Fruit fly (Drosophila melanogaster) whole organism, embryonic: ENCODE data around the gene CG6660.
A peak's percentile ranks its signal among the peaks of the same experiment; 100 is the strongest.

ENCODE experiments used
- Abd-B ChIP-seq: fragments of 200-800 bp; sonication (Bioruptor generic); optimal IDR thresholded peaks from 2 replicates; lab custom pipeline; 2018; ENCODE audit warnings: missing biosample characterization, mild to moderate bottlenecking, missing genetic modification characterization, moderate library complexity
- Blimp-1 ChIP-seq: fragments of 200-800 bp; sonication (Bioruptor generic); optimal IDR thresholded peaks from 3 replicates; lab custom pipeline; 2018; ENCODE audit warnings: missing biosample characterization, missing genetic modification characterization, mild to moderate bottlenecking, moderate library complexity, missing genetic modification reagents
- CG10209 ChIP-seq: fragments of 200-800 bp; sonication (Bioruptor generic); optimal IDR thresholded peaks from 3 replicates; lab custom pipeline; 2017; ENCODE audit warnings: missing biosample characterization, mild to moderate bottlenecking, missing genetic modification characterization, missing genetic modification reagents
- CG12219 ChIP-seq: fragments of 200-800 bp; sonication (Bioruptor generic); optimal IDR thresholded peaks from 3 replicates; lab custom pipeline; 2018; ENCODE audit warnings: missing biosample characterization, mild to moderate bottlenecking, missing genetic modification characterization
- CG12391 ChIP-seq: fragments of 200-800 bp; sonication (Bioruptor generic); optimal IDR thresholded peaks from 3 replicates; lab custom pipeline; 2018; ENCODE audit warnings: missing biosample characterization, mild to moderate bottlenecking, missing genetic modification characterization, moderate library complexity
- CG14050 ChIP-seq: fragments of 200-800 bp; sonication (Bioruptor generic); IDR thresholded peaks from 3 replicates; pipeline ENCODE4 v1.3.6; 2022; ENCODE audit warnings: missing biosample characterization, missing genetic modification characterization
- CG15269 ChIP-seq: fragments of 200-800 bp; sonication (Bioruptor generic); optimal IDR thresholded peaks from 2 replicates; lab custom pipeline; 2018; ENCODE audit warnings: missing biosample characterization, mild to moderate bottlenecking, missing genetic modification characterization, moderate library complexity
- CG15696 ChIP-seq: fragments of 200-800 bp; sonication (Bioruptor generic); optimal IDR thresholded peaks from 2 replicates; lab custom pipeline; 2019; ENCODE audit warnings: missing biosample characterization, mild to moderate bottlenecking, missing genetic modification characterization, moderate library complexity
- CG18011 ChIP-seq: fragments of 200-800 bp; sonication (Bioruptor generic); optimal IDR thresholded peaks from 2 replicates; lab custom pipeline; 2017; ENCODE audit warnings: missing biosample characterization, missing genetic modification characterization, mild to moderate bottlenecking, moderate library complexity, missing genotype
- CG18476 ChIP-seq: fragments of 200-800 bp; sonication (Bioruptor generic); optimal IDR thresholded peaks from 2 replicates; lab custom pipeline; 2016; ENCODE audit warnings: missing biosample characterization, mild to moderate bottlenecking, missing genetic modification characterization
- CG2202 ChIP-seq: fragments of 200-800 bp; sonication (Bioruptor generic); optimal IDR thresholded peaks from 2 replicates; lab custom pipeline; 2018; ENCODE audit warnings: missing biosample characterization, mild to moderate bottlenecking, missing genetic modification characterization
- CG2889 ChIP-seq: fragments of 200-800 bp; sonication (Bioruptor generic); IDR thresholded peaks from 3 replicates; pipeline ENCODE4 v1.3.6; 2022; ENCODE audit warnings: missing biosample characterization, missing genetic modification characterization
- CG34422 ChIP-seq: fragments of 200-800 bp; sonication (Bioruptor generic); IDR thresholded peaks from 3 replicates; pipeline ENCODE4 v1.3.6; 2022; ENCODE audit warnings: missing biosample characterization, missing genetic modification characterization
- CG5953 ChIP-seq: fragments of 200-800 bp; sonication (Bioruptor generic); IDR thresholded peaks from 2 replicates; pipeline ENCODE4 v1.3.6; 2022; ENCODE audit warnings: missing biosample characterization, missing genetic modification characterization
- CG8290 ChIP-seq, 3 experiments: fragments of 200-800 bp; sonication (Bioruptor generic); optimal IDR thresholded peaks; 2 replicates each; lab custom pipeline; 2016 to 2019; ENCODE audit warnings: missing biosample characterization in 3 of 3, missing genetic modification characterization in 3 of 3, mild to moderate bottlenecking in 2 of 3, moderate library complexity in 1 of 3
- CG9797 ChIP-seq: fragments of 200-800 bp; sonication (Bioruptor generic); optimal IDR thresholded peaks from 3 replicates; lab custom pipeline; 2018; ENCODE audit warnings: missing biosample characterization, mild to moderate bottlenecking, missing genetic modification characterization
- CG9932 ChIP-seq: fragments of 200-800 bp; sonication (Bioruptor generic); IDR thresholded peaks from 2 replicates; pipeline ENCODE4 v1.3.6; 2022; ENCODE audit warnings: missing biosample characterization, missing genetic modification characterization
- D19A ChIP-seq: fragments of 200-800 bp; optimal IDR thresholded peaks from 3 replicates; lab custom pipeline; 2019; ENCODE audit warnings: missing biosample characterization, mild to moderate bottlenecking, missing genetic modification characterization, moderate library complexity
- Dfd ChIP-seq, 2 experiments: fragments of >200 bp; optimal IDR thresholded peaks; 2 replicates each; lab custom pipeline; 2017; ENCODE audit warnings: missing biosample characterization in 2 of 2, missing genetic modification characterization in 2 of 2
- Drgx ChIP-seq: fragments of 200-800 bp; sonication (Bioruptor generic); IDR thresholded peaks from 2 replicates; pipeline ENCODE4 v1.3.6; 2022; ENCODE audit warnings: missing biosample characterization, missing genetic modification characterization
- Fer3 ChIP-seq: fragments of 200-800 bp; sonication (Bioruptor generic); optimal IDR thresholded peaks from 2 replicates; lab custom pipeline; 2018; ENCODE audit warnings: missing biosample characterization, mild to moderate bottlenecking, missing genetic modification characterization, moderate library complexity
- Gsc ChIP-seq: fragments of 200-800 bp; sonication (Bioruptor generic); IDR thresholded peaks from 2 replicates; pipeline ENCODE4 v1.3.6; 2022; ENCODE audit warnings: missing biosample characterization, missing genetic modification characterization
- HHEX ChIP-seq: fragments of 200-800 bp; sonication (Bioruptor generic); optimal IDR thresholded peaks from 3 replicates; lab custom pipeline; 2017; ENCODE audit warnings: missing biosample characterization, mild to moderate bottlenecking, missing genetic modification characterization, missing genetic modification reagents
- HLH3B ChIP-seq: fragments of 200-800 bp; sonication (Bioruptor generic); IDR thresholded peaks from 2 replicates; pipeline ENCODE4 v1.3.6; 2022; ENCODE audit warnings: missing biosample characterization, missing genetic modification characterization
- MESR4 ChIP-seq: fragments of 200-800 bp; sonication (Bioruptor generic); optimal IDR thresholded peaks from 2 replicates; lab custom pipeline; 2018; ENCODE audit warnings: missing biosample characterization, mild to moderate bottlenecking, missing genetic modification characterization, moderate library complexity
- NK7.1 ChIP-seq: fragments of 200-800 bp; sonication (Bioruptor generic); optimal IDR thresholded peaks from 3 replicates; lab custom pipeline; 2016; ENCODE audit warnings: missing biosample characterization, missing genetic modification characterization
- Ssrp ChIP-seq: fragments of 200-800 bp; sonication (Bioruptor generic); optimal IDR thresholded peaks from 2 replicates; lab custom pipeline; 2018; ENCODE audit warnings: missing biosample characterization, mild to moderate bottlenecking, missing genetic modification characterization, moderate library complexity
- Stat92E ChIP-seq, 3 experiments: fragments of >200 bp in 2 of 3; fragments of 200-800 bp in 1 of 3; sonication (Bioruptor generic) in 1 of 3; optimal IDR thresholded peaks; 2 replicates each; lab custom pipeline; 2017 to 2019; ENCODE audit warnings: missing biosample characterization in 3 of 3, missing genetic modification characterization in 3 of 3, mild to moderate bottlenecking in 1 of 3, moderate library complexity in 1 of 3
- Xrp1 ChIP-seq: fragments of 200-800 bp; sonication (Bioruptor generic); IDR thresholded peaks from 2 replicates; pipeline ENCODE4 v1.3.6; 2022; ENCODE audit warnings: missing biosample characterization, missing genetic modification characterization
- ab ChIP-seq: fragments of 200-800 bp; sonication (Bioruptor generic); optimal IDR thresholded peaks from 2 replicates; lab custom pipeline; 2016; ENCODE audit warnings: missing biosample characterization, missing genetic modification characterization
- ase ChIP-seq: fragments of 200-800 bp; sonication (Bioruptor generic); IDR thresholded peaks from 3 replicates; pipeline ENCODE4 v1.3.6; 2022; ENCODE audit warnings: missing biosample characterization, missing genetic modification characterization
- az2 ChIP-seq: fragments of 200-800 bp; sonication (Bioruptor generic); optimal IDR thresholded peaks from 3 replicates; lab custom pipeline; 2016; ENCODE audit warnings: missing biosample characterization, missing genetic modification characterization
- bcd ChIP-seq: fragments of 200-800 bp; sonication (Bioruptor generic); optimal IDR thresholded peaks from 2 replicates; lab custom pipeline; 2017; ENCODE audit warnings: missing biosample characterization, mild to moderate bottlenecking, missing genetic modification characterization
- br ChIP-seq: fragments of >200 bp; optimal IDR thresholded peaks from 2 replicates; lab custom pipeline; 2017
- dysf ChIP-seq: fragments of 200-800 bp; sonication (Bioruptor generic); IDR thresholded peaks from 3 replicates; pipeline ENCODE4 v1.3.6; 2022; ENCODE audit warnings: missing biosample characterization, missing genetic modification characterization
- emc ChIP-seq: fragments of 200-800 bp; sonication (Bioruptor generic); optimal IDR thresholded peaks from 2 replicates; lab custom pipeline; 2016; ENCODE audit warnings: missing biosample characterization, missing genetic modification characterization
- fd64A ChIP-seq: fragments of 200-800 bp; sonication (Bioruptor generic); optimal IDR thresholded peaks from 3 replicates; lab custom pipeline; 2018; ENCODE audit warnings: missing biosample characterization, mild to moderate bottlenecking, missing genetic modification characterization
- nerfin-2 ChIP-seq: fragments of 200-800 bp; sonication (Bioruptor generic); IDR thresholded peaks from 2 replicates; pipeline ENCODE4 v1.3.6; 2022; ENCODE audit warnings: missing biosample characterization, missing genetic modification characterization; ENCODE audit not compliant: partially characterized antibody
- odd ChIP-seq: fragments of 200-800 bp; sonication (Bioruptor generic); optimal IDR thresholded peaks from 2 replicates; lab custom pipeline; 2017; ENCODE audit warnings: missing biosample characterization, mild to moderate bottlenecking, missing genetic modification characterization
- peb ChIP-seq: fragments of 200-800 bp; sonication (Bioruptor generic); IDR thresholded peaks from 2 replicates; pipeline ENCODE4 v1.3.6; 2022; ENCODE audit warnings: missing biosample characterization, missing genetic modification characterization
- phol ChIP-seq: fragments of 200-800 bp; sonication (Bioruptor generic); optimal IDR thresholded peaks from 3 replicates; lab custom pipeline; 2018; ENCODE audit warnings: missing biosample characterization, mild to moderate bottlenecking, missing genetic modification characterization, moderate library complexity
- prd ChIP-seq, 3 experiments: fragments of >200 bp in 2 of 3; fragments of 200-800 bp in 1 of 3; sonication (Bioruptor generic) in 1 of 3; optimal IDR thresholded peaks in 2 of 3; IDR thresholded peaks in 1 of 3; 2 replicates in 2 of 3; 3 replicates in 1 of 3; pipeline versions ENCODE4 v1.3.6 to Lab custom; 2017 to 2022; ENCODE audit warnings: missing biosample characterization in 1 of 3, missing genetic modification characterization in 1 of 3
- sc ChIP-seq, 3 experiments: fragments of >200 bp in 2 of 3; fragments of 200-800 bp in 1 of 3; sonication (Bioruptor generic) in 1 of 3; optimal IDR thresholded peaks; 2 replicates in 2 of 3; 3 replicates in 1 of 3; lab custom pipeline; 2017; ENCODE audit warnings: mild to moderate bottlenecking in 1 of 3, missing biosample characterization in 1 of 3, missing genetic modification characterization in 1 of 3, missing genetic modification reagents in 1 of 3
- sens ChIP-seq: fragments of 200-800 bp; sonication (Bioruptor generic); peaks from one replicate; lab custom pipeline; 2016; ENCODE audit warnings: missing biosample characterization, missing genetic modification characterization
- slbo ChIP-seq: fragments of 200-800 bp; sonication (Bioruptor generic); IDR thresholded peaks from 2 replicates; pipeline ENCODE4 v1.3.6; 2022; ENCODE audit warnings: missing biosample characterization, missing genetic modification characterization
- sug ChIP-seq: fragments of 200-800 bp; optimal IDR thresholded peaks from 2 replicates; lab custom pipeline; 2019; ENCODE audit warnings: missing biosample characterization, mild to moderate bottlenecking, missing genetic modification characterization, moderate library complexity
- trem ChIP-seq: fragments of 200-800 bp; optimal IDR thresholded peaks from 3 replicates; lab custom pipeline; 2019; ENCODE audit warnings: missing biosample characterization, mild to moderate bottlenecking, missing genetic modification characterization, moderate library complexity
- ttk ChIP-seq: fragments of 200-800 bp; sonication (Bioruptor generic); IDR thresholded peaks from 2 replicates; pipeline ENCODE4 v2.1.2; 2022; ENCODE audit warnings: missing biosample characterization, missing genetic modification characterization
- zen ChIP-seq: fragments of 200-800 bp; sonication (Bioruptor generic); optimal IDR thresholded peaks from 3 replicates; lab custom pipeline; 2018; ENCODE audit warnings: missing biosample characterization, mild to moderate bottlenecking, missing genetic modification characterization, moderate library complexity

CG6660 gene

DNA sequence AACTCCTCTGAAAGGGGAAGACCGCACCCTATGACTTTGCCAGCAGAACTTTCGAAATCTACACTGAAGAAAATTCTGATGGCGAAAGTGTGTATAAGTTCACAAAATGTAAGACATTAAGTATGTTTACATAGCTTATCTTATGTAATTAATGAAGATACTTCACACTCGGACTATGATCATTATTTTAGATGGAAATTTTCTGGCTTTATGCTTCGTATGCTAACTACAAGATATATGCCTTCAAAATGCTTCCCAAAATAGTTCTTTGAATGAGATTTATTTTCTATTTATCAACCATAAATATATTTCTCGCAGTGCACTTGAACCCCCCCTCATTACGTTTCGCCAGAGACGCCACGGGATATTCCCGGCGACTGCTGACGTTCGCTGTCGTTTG lies 44.7 kb upstream of the CG6660 start (continued):
- no peak for TF ChIP-seq peb
- TF ChIP-seq az2 (GFP tag; lab: Kevin White, UChicago): peak; percentile 11
- no peak for TF ChIP-seq emc (GFP tag; lab: Kevin White, UChicago)
- TF ChIP-seq D19A: peak; percentile 52
- no peak for TF ChIP-seq ase (GFP tag; lab: Robert Waterston, UW)
- TF ChIP-seq Dfd (GFP tag; optimal IDR thresholded peaks at IDR 0.05; lab: Kevin White, UChicago): no peak
- TF ChIP-seq dysf: peak; percentile 47; the same call in 2 of the 3 replicates
- TF ChIP-seq fd64A (GFP tag; lab: Kevin White, UChicago): no peak
- peak; percentile 5 for TF ChIP-seq Fer3 (tag; lab: Kevin White, UChicago)
- TF ChIP-seq CG2202 (tag; lab: Kevin White, UChicago): peak; percentile 41
- no peak for TF ChIP-seq CG2889 (GFP tag; lab: Robert Waterston, UW)
- TF ChIP-seq ab (GFP tag; lab: Kevin White, UChicago): no peak
- TF ChIP-seq br: no peak
- peak; percentile 40 for TF ChIP-seq CG15696 (tag; lab: Kevin White, UChicago)
- TF ChIP-seq nerfin-2 (GFP tag; lab: Robert Waterston, UW): no peak
- TF ChIP-seq trem: peak; percentile 6
- no peak for TF ChIP-seq CG14050 (GFP tag; lab: Robert Waterston, UW)
- TF ChIP-seq CG5953 (GFP tag; lab: Robert Waterston, UW): no peak
- no peak for TF ChIP-seq ttk (GFP tag; lab: Robert Waterston, UW)
- peak; percentile 40 for TF ChIP-seq HHEX (GFP tag; lab: Kevin White, UChicago)
- TF ChIP-seq CG12391 (tag; lab: Kevin White, UChicago): peak; percentile 58
- no peak for TF ChIP-seq CG18011 (GFP tag; lab: Kevin White, UChicago)
- TF ChIP-seq prd (optimal IDR thresholded peaks at IDR 0.05; lab: Kevin White, UChicago): no peak
- TF ChIP-seq prd (GFP tag; IDR thresholded peaks at IDR 0.05; lab: Robert Waterston, UW): peak; percentile 59; the same call in 2 of the 3 replicates
- TF ChIP-seq MESR4 (GFP tag; lab: Kevin White, UChicago): no peak
- peak; percentile 67 for TF ChIP-seq Ssrp (tag; lab: Kevin White, UChicago)
- peak; percentile 59 for TF ChIP-seq Blimp-1 (GFP tag; lab: Kevin White, UChicago)
- TF ChIP-seq Stat92E (GFP tag; optimal IDR thresholded peaks at IDR 0.05; lab: Kevin White, UChicago): no peak
- peak; percentile 23 for TF ChIP-seq CG18476 (GFP tag; lab: Kevin White, UChicago)
- TF ChIP-seq zen (tag; lab: Kevin White, UChicago): peak; percentile 52
- 0 out of 3 replicates have a peak, but pooled peaks have one; percentile 42 for TF ChIP-seq CG34422 (GFP tag; lab: Robert Waterston, UW)
- no peak for TF ChIP-seq Gsc (GFP tag; lab: Robert Waterston, UW)
- no peak for TF ChIP-seq sug
- TF ChIP-seq Xrp1: peak; percentile 65
- TF ChIP-seq NK7.1: no peak
- peak; percentile 50 for TF ChIP-seq CG12219 (GFP tag; lab: Kevin White, UChicago)
- no peak for TF ChIP-seq Drgx (GFP tag; lab: Robert Waterston, UW)
- peak; percentile 39; the same call in 1 of the 2 replicates for TF ChIP-seq HLH3B (GFP tag; lab: Robert Waterston, UW)
- TF ChIP-seq slbo (GFP tag; lab: Robert Waterston, UW): 0 out of 2 replicates have a peak, but pooled peaks have one; percentile 11
- TF ChIP-seq CG9932 (GFP tag; lab: Robert Waterston, UW): no peak
- TF ChIP-seq odd (GFP tag; lab: Kevin White, UChicago): peak; percentile 2
- peak; percentile 47 for TF ChIP-seq CG15269 (tag; lab: Kevin White, UChicago)
- peak; percentile 71 for TF ChIP-seq phol
- peak; percentile 94 for TF ChIP-seq sens (GFP tag; lab: Kevin White, UChicago)
- TF ChIP-seq CG9797 (GFP tag; lab: Kevin White, UChicago): no peak
- TF ChIP-seq CG10209: peak; percentile 45
- TF ChIP-seq bcd (GFP tag; lab: Kevin White, UChicago): peak; percentile 54
- TF ChIP-seq Abd-B (GFP tag; lab: Kevin White, UChicago): peak; percentile 38
- no peak for TF ChIP-seq sc (optimal IDR thresholded peaks at IDR 0.05; lab: Kevin White, UChicago)
- peak; percentile 35 for TF ChIP-seq sc (GFP tag; optimal IDR thresholded peaks at IDR 0.05; lab: Kevin White, UChicago)
- no peak for TF ChIP-seq CG8290 (GFP tag; optimal IDR thresholded peaks at IDR 0.05; lab: Kevin White, UChicago)
- peak in 1 of 2 experiments; percentile 29 for TF ChIP-seq CG8290 (tag; optimal IDR thresholded peaks at IDR 0.05; lab: Kevin White, UChicago)
